Worm (Caenorhabditis elegans) whole organism, dauer: ENCODE results near the gene znf-706.

Experiments used
- unc-62 ChIP-seq: sonication (generic microtip); optimal IDR thresholded peaks from 2 replicates; lab custom pipeline; 2017; ENCODE audit warnings: missing biosample characterization, missing genetic modification reagents, missing genetic modification characterization

znf-706 gene

ce11 chrIV:9096160-9096879, at the start of gene znf-706, which contains the start of gene cpna-3:
Gene znf-706 (minus strand): TSS chrIV:9096231.
Gene cpna-3 (plus strand): TSS chrIV:9096842.
- TF ChIP-seq unc-62, result no peak

- TF ChIP-seq unc-62, result no peak
Measured at ce11 chrIV:9144405-9144804, 48.4 kb upstream of the znf-706 start, which contains the start of gene flp-1. Gene flp-1 (plus strand): TSS chrIV:9144705.

ce11 chrIV:9140172-9140805, 44.3 kb upstream of the znf-706 start:
- no peak for TF ChIP-seq unc-62

ce11 chrIV:9135377-9135776, 39.3 kb upstream of the znf-706 start, which contains the start of gene delm-1:
Gene delm-1 (minus strand): TSS chrIV:9135477.
- no peak for TF ChIP-seq unc-62

- no peak for TF ChIP-seq unc-62
Measured at ce11 chrIV:9130605-9131004, 34.6 kb upstream of the znf-706 start.

ce11 chrIV:9121545-9121944, 25.5 kb upstream of the znf-706 start:
- no peak for TF ChIP-seq unc-62

- TF ChIP-seq unc-62, result no peak
Measured at ce11 chrIV:9120220-9120619, 24.2 kb upstream of the znf-706 start.

- no peak for TF ChIP-seq unc-62
Measured at ce11 chrIV:9118792-9119191, 22.8 kb upstream of the znf-706 start, which contains the start of gene nrfl-1. Gene nrfl-1 (plus strand): TSS chrIV:9119092.

ce11 chrIV:9118348-9118747, 22.3 kb upstream of the znf-706 start:
- TF ChIP-seq unc-62, result no peak

ce11 chrIV:9117700-9118099, 21.7 kb upstream of the znf-706 start:
- no peak for TF ChIP-seq unc-62

ce11 chrIV:9116452-9116851, 20.4 kb upstream of the znf-706 start:
- no peak for TF ChIP-seq unc-62

ce11 chrIV:9114078-9114477, 18.0 kb upstream of the znf-706 start:
- TF ChIP-seq unc-62, result no peak

- no peak for TF ChIP-seq unc-62
Measured at ce11 chrIV:9112019-9112418, 16.0 kb upstream of the znf-706 start.

ce11 chrIV:9108631-9109030, 12.6 kb upstream of the znf-706 start, which contains the start of gene aly-1:
Gene aly-1 (plus strand): TSS chrIV:9108931.
- no peak for TF ChIP-seq unc-62

ce11 chrIV:9107464-9107863, 11.4 kb upstream of the znf-706 start:
- TF ChIP-seq unc-62, result no peak

ce11 chrIV:9104071-9105016, 8.3 kb upstream of the znf-706 start, which contains the start of the genes C01F6.14 and fem-3:
Gene C01F6.14 (minus strand): TSS chrIV:9104121.
Gene fem-3 (plus strand): TSS chrIV:9104966.
- TF ChIP-seq unc-62, result no peak

ce11 chrIV:9100835-9101234, 4.8 kb upstream of the znf-706 start:
- no peak for TF ChIP-seq unc-62
